Fruit fly (Drosophila melanogaster): Measurements from ENCODE around the gene Ctps.
A peak's percentile ranks its signal among the peaks of the same experiment; 100 is the strongest.

The Ctps gene

DNA sequence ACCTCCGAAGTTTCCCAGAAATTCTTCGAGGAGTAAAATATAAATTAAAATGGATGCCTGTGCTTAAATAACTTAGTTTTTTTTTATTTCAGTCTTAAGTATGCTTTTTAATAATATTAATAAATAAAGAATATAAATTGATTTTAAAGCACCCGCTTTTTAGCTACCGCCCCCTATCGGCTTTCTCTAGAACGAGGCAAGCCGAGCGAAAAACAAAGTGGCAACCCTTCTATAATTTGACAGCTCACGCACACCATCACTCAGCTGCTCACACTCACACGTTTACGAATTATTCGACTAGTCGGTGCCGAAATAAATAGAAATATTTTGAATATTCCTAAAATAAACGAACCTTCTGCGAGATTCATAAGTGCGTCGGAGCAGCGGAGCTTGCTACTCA is 63.8 kb downstream of the Ctps start, which contains the start of gene CG6878 (continued):
- TF ChIP-seq bab2 (GFP tag; optimal IDR thresholded peaks at IDR 0.05) (no peak), Abd-B (GFP tag; optimal IDR thresholded peaks at IDR 0.05) (no peak), crol (GFP tag; IDR thresholded peaks at IDR 0.05) (no peak), CG10147 (GFP tag; optimal IDR thresholded peaks at IDR 0.05) (no peak), Ets97D (GFP tag; optimal IDR thresholded peaks at IDR 0.05) (peak; percentile 71), CG2116 (GFP tag; optimal IDR thresholded peaks at IDR 0.05) (peak; percentile 42), CG11398 (GFP tag; optimal IDR thresholded peaks at IDR 0.05) (no peak), CG11093 (GFP tag; IDR thresholded peaks at IDR 0.05) (no peak), bcd (GFP tag; optimal IDR thresholded peaks at IDR 0.05) (peak; percentile 8), gt (GFP tag; IDR thresholded peaks at IDR 0.05) (no peak), run (tag; optimal IDR thresholded peaks at IDR 0.05) (no peak), CG33557 (GFP tag; optimal IDR thresholded peaks at IDR 0.05) (peak; percentile 14), CG43689 (GFP tag; IDR thresholded peaks at IDR 0.05) (no peak), Spps (tag; optimal IDR thresholded peaks at IDR 0.05) (no peak), vvl (GFP tag; IDR thresholded peaks at IDR 0.05) (peak; percentile 45), yki (optimal IDR thresholded peaks at IDR 0.05) (no peak), cad (GFP tag; optimal IDR thresholded peaks at IDR 0.05) (no peak), nerfin-2 (GFP tag; IDR thresholded peaks at IDR 0.05; ENCODE audit: partially characterized antibody) (no peak), CG8089 (GFP tag; optimal IDR thresholded peaks at IDR 0.05) (no peak), CG13296 (GFP tag; optimal IDR thresholded peaks at IDR 0.05) (peak; percentile 5), CG9609 (GFP tag; optimal IDR thresholded peaks at IDR 0.05) (no peak), CG10959 (GFP tag; IDR thresholded peaks at IDR 0.05) (no peak), MBD-R2 (GFP tag; IDR thresholded peaks at IDR 0.05) (peak; percentile 94), zen (tag; optimal IDR thresholded peaks at IDR 0.05) (peak; percentile 4), pnt (GFP tag; optimal IDR thresholded peaks at IDR 0.05) (no peak), NC2α (GFP tag; optimal IDR thresholded peaks at IDR 0.05) (no peak), twi (tag; optimal IDR thresholded peaks at IDR 0.05) (no peak), CG9932 (GFP tag; IDR thresholded peaks at IDR 0.05) (no peak; the same call in 1 of the 2 replicates), pho (GFP tag; optimal IDR thresholded peaks at IDR 0.05) (no peak), al (GFP tag; IDR thresholded peaks at IDR 0.05) (no peak), jigr1 (GFP tag; IDR thresholded peaks at IDR 0.05) (no peak), CG1602 (GFP tag; optimal IDR thresholded peaks at IDR 0.05) (no peak), CG18476 (GFP tag; optimal IDR thresholded peaks at IDR 0.05) (no peak), onecut (GFP tag; IDR thresholded peaks at IDR 0.05) (peak; percentile 42; the same call in 1 of the 2 replicates), CG16863 (GFP tag; optimal IDR thresholded peaks at IDR 0.05) (no peak), ro (GFP tag; IDR thresholded peaks at IDR 0.05) (no peak), oc (tag; optimal IDR thresholded peaks at IDR 0.05) (no peak), CG11723 (GFP tag; optimal IDR thresholded peaks at IDR 0.05) (no peak), BtbVII (GFP tag; optimal IDR thresholded peaks at IDR 0.05) (no peak), vnd (GFP tag; IDR thresholded peaks at IDR 0.05; ENCODE audit: partially characterized antibody) (no peak), chn (GFP tag; optimal IDR thresholded peaks at IDR 0.05) (no peak), zf30C (GFP tag; optimal IDR thresholded peaks at IDR 0.05) (no peak), PHDP (tag; optimal IDR thresholded peaks at IDR 0.05) (peak; percentile 42), Six4 (GFP tag; optimal IDR thresholded peaks at IDR 0.05) (no peak), usp (GFP tag; optimal IDR thresholded peaks at IDR 0.05) (no peak), CG14014 (GFP tag; IDR thresholded peaks at IDR 0.05) (peak; percentile 24; the same call in 1 of the 2 replicates), CG1832 (GFP tag; optimal IDR thresholded peaks at IDR 0.05) (no peak), tap (tag; optimal IDR thresholded peaks at IDR 0.05) (peak; percentile 32), CG4617 (GFP tag; optimal IDR thresholded peaks at IDR 0.05; ENCODE audit: borderline replicate concordance) (peak; percentile 67), Lhr (GFP tag; optimal IDR thresholded peaks at IDR 0.05) (peak; percentile 54), ken (GFP tag; IDR thresholded peaks at IDR 0.05) (no peak), Pdp1 (GFP tag; optimal IDR thresholded peaks at IDR 0.05) (no peak), chm (GFP tag; IDR thresholded peaks at IDR 0.05) (no peak)

All from whole organism, embryonic.